Worm (Caenorhabditis elegans): ENCODE results near the gene H06I04.3.

- TF ChIP-seq ama-1 (optimal IDR thresholded peaks at IDR 0.05) (no peak), nhr-11 (tag; optimal IDR thresholded peaks at IDR 0.05) (no peak), zip-4 (GFP tag; optimal IDR thresholded peaks at IDR 0.05) (no peak), mep-1 (tag; optimal IDR thresholded peaks at IDR 0.05) (no peak), unc-62 (GFP tag; optimal IDR thresholded peaks at IDR 0.05) (no peak), nhr-237 (tag; optimal IDR thresholded peaks at IDR 0.05) (no peak), efl-1 (optimal IDR thresholded peaks at IDR 0.05) (no peak), efl-1 (GFP tag; optimal IDR thresholded peaks at IDR 0.05 in 1 of 2) (peak in 1 of 2 experiments; percentile 1), elt-2 (tag; optimal IDR thresholded peaks at IDR 0.05) (no peak), tbx-2 (tag; optimal IDR thresholded peaks at IDR 0.05) (no peak), mdl-1 (tag; optimal IDR thresholded peaks at IDR 0.05) (no peak), aha-1 (tag; optimal IDR thresholded peaks at IDR 0.05) (no peak), lin-13 (GFP tag; optimal IDR thresholded peaks at IDR 0.05) (no peak), aly-2 (tag; optimal IDR thresholded peaks at IDR 0.05) (no peak), snpc-4 (tag; optimal IDR thresholded peaks at IDR 0.05) (no peak)
These were observed 25.8 kb downstream of the H06I04.3 start for ce11 chrIII:3096091-3096490.

All from whole organism, L1 larva.